Fruit fly (Drosophila melanogaster) whole organism, adult: Measurements from ENCODE around the gene CG12310.

ENCODE experiments used
- CG11617 ChIP-seq: fragments of 200-800 bp; sonication (Bioruptor generic); optimal IDR thresholded peaks from 2 replicates; lab custom pipeline; 2017; ENCODE audit warnings: mild to moderate bottlenecking, missing biosample characterization, missing genetic modification reagents, missing genetic modification characterization
- CG12768 ChIP-seq: fragments of 200-800 bp; sonication (Bioruptor generic); optimal IDR thresholded peaks from 2 replicates; lab custom pipeline; 2017; ENCODE audit warnings: missing biosample characterization, missing genetic modification characterization, mild to moderate bottlenecking, moderate library complexity, missing genetic modification reagents
- CG14711 ChIP-seq: fragments of 200-800 bp; sonication (Bioruptor generic); optimal IDR thresholded peaks from 2 replicates; lab custom pipeline; 2018; ENCODE audit warnings: missing biosample characterization, mild to moderate bottlenecking, missing genetic modification characterization, moderate library complexity
- CG1620 ChIP-seq: fragments of 200-800 bp; sonication (Bioruptor generic); optimal IDR thresholded peaks from 2 replicates; lab custom pipeline; 2016; ENCODE audit warnings: missing biosample characterization, missing genetic modification characterization
- CG33017 ChIP-seq: fragments of 200-800 bp; sonication (Bioruptor generic); optimal IDR thresholded peaks from 2 replicates; lab custom pipeline; 2018; ENCODE audit warnings: missing biosample characterization, mild to moderate bottlenecking, missing genetic modification characterization, moderate library complexity
- CG5204 ChIP-seq: fragments of 200-800 bp; sonication (Bioruptor generic); optimal IDR thresholded peaks from 2 replicates; lab custom pipeline; 2016; ENCODE audit warnings: missing biosample characterization, missing genetic modification characterization
- CG7045 ChIP-seq: fragments of 200-800 bp; sonication (Bioruptor generic); optimal IDR thresholded peaks from 2 replicates; lab custom pipeline; 2017; ENCODE audit warnings: missing biosample characterization, mild to moderate bottlenecking, missing genetic modification characterization
- CG7101 ChIP-seq: fragments of 200-800 bp; sonication (Bioruptor generic); optimal IDR thresholded peaks from 2 replicates; lab custom pipeline; 2018; ENCODE audit warnings: missing biosample characterization, mild to moderate bottlenecking, missing genetic modification characterization, moderate library complexity
- Clk ChIP-seq: fragments of 200-800 bp; sonication (Bioruptor generic); optimal IDR thresholded peaks from 2 replicates; lab custom pipeline; 2017; ENCODE audit warnings: missing biosample characterization, missing genetic modification characterization
- Crg-1 ChIP-seq: fragments of 200-800 bp; sonication (Bioruptor generic); optimal IDR thresholded peaks from 2 replicates; lab custom pipeline; 2016; ENCODE audit warnings: missing biosample characterization, missing genetic modification characterization
- Hr96 ChIP-seq: fragments of 200-800 bp; sonication (Bioruptor generic); optimal IDR thresholded peaks from 2 replicates; lab custom pipeline; 2016; ENCODE audit warnings: missing biosample characterization, missing genetic modification characterization
- Mnt ChIP-seq: fragments of 200-800 bp; sonication (Bioruptor generic); optimal IDR thresholded peaks from 2 replicates; lab custom pipeline; 2016; ENCODE audit warnings: missing biosample characterization, mild to moderate bottlenecking, missing genetic modification characterization
- bab1 ChIP-seq: fragments of 200-800 bp; sonication (Bioruptor generic); optimal IDR thresholded peaks from 3 replicates; lab custom pipeline; 2019; ENCODE audit warnings: missing biosample characterization, mild to moderate bottlenecking, missing genetic modification characterization, moderate library complexity
- cic ChIP-seq: fragments of 200-800 bp; sonication (Bioruptor generic); optimal IDR thresholded peaks from 2 replicates; lab custom pipeline; 2017; ENCODE audit warnings: missing biosample characterization, mild to moderate bottlenecking, missing genetic modification characterization, moderate library complexity
- cnc ChIP-seq, 2 experiments: fragments of >200 bp; optimal IDR thresholded peaks; 2 replicates each; lab custom pipeline; 2017
- kay ChIP-seq: fragments of 200-800 bp; sonication (Bioruptor generic); peaks from one replicate; lab custom pipeline; 2016; ENCODE audit warnings: missing biosample characterization, missing genetic modification characterization, borderline replicate concordance
- ovo ChIP-seq: fragments of 200-800 bp; sonication (Bioruptor generic); optimal IDR thresholded peaks from 2 replicates; lab custom pipeline; 2016; ENCODE audit warnings: missing biosample characterization, missing genetic modification characterization
- pad ChIP-seq: fragments of 200-800 bp; sonication (Bioruptor generic); optimal IDR thresholded peaks from 3 replicates; lab custom pipeline; 2017; ENCODE audit warnings: missing biosample characterization, missing genetic modification characterization, mild to moderate bottlenecking, moderate library complexity, missing genetic modification reagents
- tj ChIP-seq: fragments of 200-800 bp; sonication (Bioruptor generic); optimal IDR thresholded peaks from 3 replicates; lab custom pipeline; 2017; ENCODE audit warnings: missing biosample characterization, mild to moderate bottlenecking, missing genetic modification characterization, moderate library complexity
- toe ChIP-seq: fragments of 200-800 bp; sonication (Bioruptor generic); optimal IDR thresholded peaks from 2 replicates; lab custom pipeline; 2016; ENCODE audit warnings: missing biosample characterization, missing genetic modification characterization

The CG12310 gene

dm6 chr3L:15076380-15076779 lies 25.8 kb upstream of the CG12310 start:
- TF ChIP-seq Hr96 (GFP tag; lab: Kevin White, UChicago) (no peak), toe (GFP tag; lab: Kevin White, UChicago) (no peak), kay (GFP tag; lab: Kevin White, UChicago) (no peak), bab1 (GFP tag; lab: Kevin White, UChicago) (no peak), CG7101 (tag; lab: Kevin White, UChicago) (no peak), CG12768 (GFP tag; lab: Kevin White, UChicago) (no peak), CG14711 (tag; lab: Kevin White, UChicago) (no peak), CG1620 (no peak), Clk (GFP tag; lab: Kevin White, UChicago) (no peak), cnc (optimal IDR thresholded peaks at IDR 0.05; lab: Kevin White, UChicago) (no peak), CG5204 (no peak), pad (GFP tag; lab: Kevin White, UChicago) (no peak), Mnt (GFP tag; lab: Kevin White, UChicago) (no peak), tj (no peak), CG11617 (GFP tag; lab: Kevin White, UChicago) (no peak), CG7045 (no peak), CG33017 (no peak), cic (GFP tag; lab: Kevin White, UChicago) (no peak), ovo (no peak)

- TF ChIP-seq Hr96 (GFP tag; lab: Kevin White, UChicago) = no peak
- no peak for TF ChIP-seq CG5204
- TF ChIP-seq CG1620 = no peak
- no peak for TF ChIP-seq CG33017
- no peak for TF ChIP-seq tj
- no peak for TF ChIP-seq Crg-1 (GFP tag; lab: Kevin White, UChicago)
- TF ChIP-seq CG14711 (tag; lab: Kevin White, UChicago) = no peak
- no peak for TF ChIP-seq CG11617 (GFP tag; lab: Kevin White, UChicago)
- no peak for TF ChIP-seq bab1 (GFP tag; lab: Kevin White, UChicago)
- no peak for TF ChIP-seq CG7045
- no peak for TF ChIP-seq kay (GFP tag; lab: Kevin White, UChicago)
- no peak for TF ChIP-seq CG7101 (tag; lab: Kevin White, UChicago)
- TF ChIP-seq cnc (optimal IDR thresholded peaks at IDR 0.05; lab: Kevin White, UChicago) = no peak
- TF ChIP-seq ovo = no peak
- TF ChIP-seq cic (GFP tag; lab: Kevin White, UChicago) = no peak
- TF ChIP-seq Clk (GFP tag; lab: Kevin White, UChicago) = no peak
Measured at dm6 chr3L:15073680-15074079, 23.1 kb upstream of the CG12310 start.

- TF ChIP-seq CG1620 (no peak), ovo (no peak), tj (no peak), Hr96 (GFP tag; lab: Kevin White, UChicago) (no peak), kay (GFP tag; lab: Kevin White, UChicago) (no peak), toe (GFP tag; lab: Kevin White, UChicago) (no peak), CG11617 (GFP tag; lab: Kevin White, UChicago) (no peak), CG7101 (tag; lab: Kevin White, UChicago) (no peak)
Measured at dm6 chr3L:15072149-15072548, 21.5 kb upstream of the CG12310 start.

dm6 chr3L:15064877-15065276 lies 14.3 kb upstream of the CG12310 start, which contains the start of gene Sytbeta:
Gene Sytbeta (minus strand): TSS chr3L:15064977.
- no peak for TF ChIP-seq CG12768 (GFP tag; lab: Kevin White, UChicago)
- no peak for TF ChIP-seq CG7101 (tag; lab: Kevin White, UChicago)
- no peak for TF ChIP-seq Hr96 (GFP tag; lab: Kevin White, UChicago)
- no peak for TF ChIP-seq CG33017
- no peak for TF ChIP-seq ovo
- TF ChIP-seq Clk (GFP tag; lab: Kevin White, UChicago) = no peak
- no peak for TF ChIP-seq CG14711 (tag; lab: Kevin White, UChicago)
- TF ChIP-seq Crg-1 (GFP tag; lab: Kevin White, UChicago) = no peak
- no peak for TF ChIP-seq cic (GFP tag; lab: Kevin White, UChicago)
- no peak for TF ChIP-seq pad (GFP tag; lab: Kevin White, UChicago)
- TF ChIP-seq bab1 (GFP tag; lab: Kevin White, UChicago) = no peak
- no peak for TF ChIP-seq kay (GFP tag; lab: Kevin White, UChicago)
- no peak for TF ChIP-seq CG11617 (GFP tag; lab: Kevin White, UChicago)
- TF ChIP-seq CG1620 = no peak

- TF ChIP-seq tj = no peak
- TF ChIP-seq CG14711 (tag; lab: Kevin White, UChicago) = no peak
- TF ChIP-seq CG12768 (GFP tag; lab: Kevin White, UChicago) = no peak
- TF ChIP-seq CG33017 = no peak
- TF ChIP-seq bab1 (GFP tag; lab: Kevin White, UChicago) = no peak
- TF ChIP-seq CG7101 (tag; lab: Kevin White, UChicago) = no peak
- no peak for TF ChIP-seq kay (GFP tag; lab: Kevin White, UChicago)
- TF ChIP-seq Crg-1 (GFP tag; lab: Kevin White, UChicago) = no peak
- no peak for TF ChIP-seq cnc (optimal IDR thresholded peaks at IDR 0.05; lab: Kevin White, UChicago)
- TF ChIP-seq CG7045 = no peak
- no peak for TF ChIP-seq cic (GFP tag; lab: Kevin White, UChicago)
- TF ChIP-seq Mnt (GFP tag; lab: Kevin White, UChicago) = no peak
- no peak for TF ChIP-seq toe (GFP tag; lab: Kevin White, UChicago)
- TF ChIP-seq CG5204 = no peak
- TF ChIP-seq Hr96 (GFP tag; lab: Kevin White, UChicago) = no peak
- no peak for TF ChIP-seq Clk (GFP tag; lab: Kevin White, UChicago)
- no peak for TF ChIP-seq CG1620
- no peak for TF ChIP-seq CG11617 (GFP tag; lab: Kevin White, UChicago)
- TF ChIP-seq ovo = no peak
- TF ChIP-seq pad (GFP tag; lab: Kevin White, UChicago) = no peak
Measured at dm6 chr3L:15061605-15062004, 11.0 kb upstream of the CG12310 start, which contains the start of gene CG13460. Gene CG13460 (minus strand): TSS chr3L:15061705.

- TF ChIP-seq toe (GFP tag; lab: Kevin White, UChicago) (no peak), CG11617 (GFP tag; lab: Kevin White, UChicago) (no peak), pad (GFP tag; lab: Kevin White, UChicago) (no peak), CG7101 (tag; lab: Kevin White, UChicago) (no peak), Crg-1 (GFP tag; lab: Kevin White, UChicago) (no peak), CG33017 (no peak), CG7045 (no peak), bab1 (GFP tag; lab: Kevin White, UChicago) (no peak), CG1620 (no peak), CG14711 (tag; lab: Kevin White, UChicago) (no peak), cnc (optimal IDR thresholded peaks at IDR 0.05; lab: Kevin White, UChicago) (no peak), Clk (GFP tag; lab: Kevin White, UChicago) (no peak), cic (GFP tag; lab: Kevin White, UChicago) (no peak), CG5204 (no peak), ovo (no peak), kay (GFP tag; lab: Kevin White, UChicago) (no peak), Mnt (GFP tag; lab: Kevin White, UChicago) (no peak), tj (no peak), Hr96 (GFP tag; lab: Kevin White, UChicago) (no peak)
Measured at dm6 chr3L:15054477-15054876, 3.9 kb upstream of the CG12310 start, which contains the start of gene EAChm. Gene EAChm (plus strand): TSS chr3L:15054777.
